Comparison of ENCODE assay signal across 2 worm cellular contexts in the genomic region with DNA sequence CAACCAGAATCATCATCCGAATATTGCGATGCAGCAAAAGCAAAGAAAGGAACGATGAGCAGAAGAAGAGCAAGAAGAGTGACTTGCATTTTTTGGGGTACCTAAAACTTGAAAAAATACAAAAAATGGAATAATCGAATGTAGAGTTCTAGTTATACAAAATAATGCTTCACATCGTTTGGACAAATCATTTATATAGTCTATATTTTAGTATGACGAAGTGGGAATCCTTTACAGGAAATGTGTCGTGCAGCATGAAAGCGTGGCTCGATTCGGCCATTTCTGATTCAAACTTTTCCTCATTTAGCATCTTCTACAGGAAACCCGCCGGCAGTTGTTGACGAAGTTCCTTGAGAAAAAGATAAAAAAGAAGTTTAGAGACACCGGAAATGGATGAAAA.
TF ChIP-seq lines count a peak whose summit lies in the region.

TSS of gene nlp-20 (minus strand) at position 101 of the 400 bp plus-strand sequence.

TF ChIP-seq in whole organism, L2 larva, 48 proteins besides CTCF, POLR2A, EP300 and RAD21:
- TF ChIP-seq sem-4 (tag; optimal IDR thresholded peaks at IDR 0.05; lab: Kevin White, UChicago) (peak; percentile 71), skn-1 (tag; optimal IDR thresholded peaks at IDR 0.05; lab: Kevin White, UChicago) (no peak)

TF ChIP-seq in whole organism, L4 larva, 104 proteins besides CTCF, POLR2A, EP300 and RAD21:
- no peak for TF ChIP-seq duxl-1 (tag; optimal IDR thresholded peaks at IDR 0.05; lab: Kevin White, UChicago; ENCODE audit: poor library complexity)
- TF ChIP-seq ceh-20 (GFP tag; IDR thresholded peaks at IDR 0.05; lab: Robert Waterston, UW), result no peak
- TF ChIP-seq spr-3 (GFP tag; optimal IDR thresholded peaks at IDR 0.05; lab: Kevin White, UChicago), result no peak
- no peak for TF ChIP-seq ceh-28 (tag; optimal IDR thresholded peaks at IDR 0.05; lab: Kevin White, UChicago)
- peak; percentile 29 for TF ChIP-seq aha-1 (tag; lab: Kevin White, UChicago)
- no peak for TF ChIP-seq arid-1 (GFP tag; conservative IDR thresholded peaks at IDR 0.05; lab: Robert Waterston, UW)
- TF ChIP-seq Y5F2A.4 (GFP tag; optimal IDR thresholded peaks at IDR 0.05; lab: Kevin White, UChicago), result no peak
- TF ChIP-seq cey-2 (tag; optimal IDR thresholded peaks at IDR 0.05; lab: Kevin White, UChicago; ENCODE audit: borderline replicate concordance, insufficient read depth), result no peak
